Fruit fly (Drosophila melanogaster) Kc167 (cell line): ENCODE measurements around the gene Gyc89Da.

Source experiments
- Myc ChIP-seq: fragments of >200 bp; optimal IDR thresholded peaks from 2 replicates; lab custom pipeline; 2017; ENCODE audit warnings: missing external identifiers
- Sin3A ChIP-seq: fragments of >200 bp; optimal IDR thresholded peaks from 2 replicates; lab custom pipeline; 2018; ENCODE audit warnings: missing external identifiers
- h ChIP-seq: fragments of >200 bp; optimal IDR thresholded peaks from 3 replicates; lab custom pipeline; 2018; ENCODE audit warnings: missing external identifiers
- insv ChIP-seq: fragments of >200 bp; optimal IDR thresholded peaks from 3 replicates; lab custom pipeline; 2018; ENCODE audit warnings: missing external identifiers
- psq ChIP-seq: fragments of >200 bp; optimal IDR thresholded peaks from 2 replicates; lab custom pipeline; 2017; ENCODE audit warnings: missing external identifiers
- ttk ChIP-seq: sonication (Bioruptor generic); optimal IDR thresholded peaks from 2 replicates; lab custom pipeline; 2017; ENCODE audit warnings: missing external identifiers

Gyc89Da gene

dm6 chr3R:16472301-16472700 lies at the start of gene Gyc89Da:
TSS of gene Gyc89Da (plus strand) at chr3R:16472601.
- TF ChIP-seq ttk (lab: Kevin White, UChicago) (no peak), psq (lab: Kevin White, UChicago) (no peak), Sin3A (lab: Kevin White, UChicago) (no peak), h (lab: Kevin White, UChicago) (no peak), Myc (lab: Kevin White, UChicago) (no peak), insv (lab: Kevin White, UChicago) (no peak)

- TF ChIP-seq Myc (lab: Kevin White, UChicago) (no peak), Sin3A (lab: Kevin White, UChicago) (no peak)
These were observed 49.1 kb upstream of the Gyc89Da start for dm6 chr3R:16423323-16423722.

- TF ChIP-seq ttk (lab: Kevin White, UChicago) (no peak), Sin3A (lab: Kevin White, UChicago) (no peak), Myc (lab: Kevin White, UChicago) (no peak), psq (lab: Kevin White, UChicago) (no peak)
These were observed 44.9 kb upstream of the Gyc89Da start for dm6 chr3R:16427520-16427919.

DNA sequence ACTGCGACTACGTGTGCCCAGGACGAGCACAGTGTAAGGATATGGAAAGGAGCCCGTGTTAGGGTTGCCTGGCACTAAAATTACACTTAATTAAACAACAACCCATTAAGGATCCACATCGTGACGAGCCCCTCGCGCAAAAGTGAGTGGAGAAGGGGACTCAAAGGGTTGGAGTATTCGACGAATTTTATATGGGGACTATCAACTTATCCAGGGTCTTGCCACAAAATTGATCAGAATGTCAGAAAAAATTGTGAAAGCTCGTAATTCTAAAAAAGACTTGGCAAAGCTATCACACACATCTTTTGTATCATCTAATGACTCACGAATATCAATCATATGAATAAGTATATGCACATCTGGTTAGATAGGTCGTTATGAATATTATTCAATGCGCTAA lies 42.0 kb upstream of the Gyc89Da start, which contains the start of gene CG31279:
Gene CG31279, plus strand, starts transcription at position 301 of the 400 bp plus-strand sequence.
- TF ChIP-seq insv (lab: Kevin White, UChicago) (no peak), psq (lab: Kevin White, UChicago) (no peak), h (lab: Kevin White, UChicago) (no peak), Sin3A (lab: Kevin White, UChicago) (no peak), Myc (lab: Kevin White, UChicago) (no peak), ttk (lab: Kevin White, UChicago) (no peak)

- TF ChIP-seq insv (lab: Kevin White, UChicago): no peak
- TF ChIP-seq ttk (lab: Kevin White, UChicago): no peak
- no peak for TF ChIP-seq Sin3A (lab: Kevin White, UChicago)
- no peak for TF ChIP-seq h (lab: Kevin White, UChicago)
- TF ChIP-seq Myc (lab: Kevin White, UChicago): no peak
- no peak for TF ChIP-seq psq (lab: Kevin White, UChicago)
These were observed 40.7 kb upstream of the Gyc89Da start for dm6 chr3R:16431707-16432106.

- TF ChIP-seq h (lab: Kevin White, UChicago) (no peak), Sin3A (lab: Kevin White, UChicago) (no peak), insv (lab: Kevin White, UChicago) (no peak), psq (lab: Kevin White, UChicago) (no peak), ttk (lab: Kevin White, UChicago) (no peak), Myc (lab: Kevin White, UChicago) (no peak)
These were observed 39.7 kb upstream of the Gyc89Da start, which contains the start of gene Fntb for dm6 chr3R:16432665-16433065. TSS of gene Fntb (plus strand) at chr3R:16432998.

DNA sequence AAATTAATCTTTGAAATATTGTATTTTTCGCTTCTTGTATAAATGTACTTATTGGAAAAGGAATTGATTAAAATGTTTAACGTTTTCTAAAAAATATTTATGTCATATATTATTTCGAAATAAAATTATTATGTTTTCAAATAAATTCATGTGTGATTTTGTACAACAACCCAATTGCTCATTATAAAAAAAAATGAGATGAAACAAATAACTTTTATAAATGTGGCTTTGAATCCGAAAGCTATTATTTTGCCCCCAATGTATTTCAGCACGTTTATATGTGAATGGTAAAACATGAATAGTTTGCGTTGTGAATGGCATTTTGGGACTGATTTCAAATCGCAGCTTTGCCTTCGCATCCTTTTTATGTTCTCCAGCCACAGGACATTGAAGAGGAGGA lies 37.8 kb upstream of the Gyc89Da start, which contains the start of gene CG14881:
Gene CG14881, plus strand, starts transcription at position 301 of the 400 bp plus-strand sequence.
- TF ChIP-seq psq (lab: Kevin White, UChicago) (no peak), h (lab: Kevin White, UChicago) (no peak), ttk (lab: Kevin White, UChicago) (no peak), Myc (lab: Kevin White, UChicago) (no peak), insv (lab: Kevin White, UChicago) (no peak), Sin3A (lab: Kevin White, UChicago) (no peak)

- TF ChIP-seq Myc (lab: Kevin White, UChicago) (no peak), insv (lab: Kevin White, UChicago) (no peak), h (lab: Kevin White, UChicago) (no peak), psq (lab: Kevin White, UChicago) (no peak), ttk (lab: Kevin White, UChicago) (no peak)
These were observed 35.9 kb upstream of the Gyc89Da start, which contains the start of gene mRpS33 for dm6 chr3R:16436374-16437037. TSS of gene mRpS33 (minus strand) at chr3R:16436597.

DNA sequence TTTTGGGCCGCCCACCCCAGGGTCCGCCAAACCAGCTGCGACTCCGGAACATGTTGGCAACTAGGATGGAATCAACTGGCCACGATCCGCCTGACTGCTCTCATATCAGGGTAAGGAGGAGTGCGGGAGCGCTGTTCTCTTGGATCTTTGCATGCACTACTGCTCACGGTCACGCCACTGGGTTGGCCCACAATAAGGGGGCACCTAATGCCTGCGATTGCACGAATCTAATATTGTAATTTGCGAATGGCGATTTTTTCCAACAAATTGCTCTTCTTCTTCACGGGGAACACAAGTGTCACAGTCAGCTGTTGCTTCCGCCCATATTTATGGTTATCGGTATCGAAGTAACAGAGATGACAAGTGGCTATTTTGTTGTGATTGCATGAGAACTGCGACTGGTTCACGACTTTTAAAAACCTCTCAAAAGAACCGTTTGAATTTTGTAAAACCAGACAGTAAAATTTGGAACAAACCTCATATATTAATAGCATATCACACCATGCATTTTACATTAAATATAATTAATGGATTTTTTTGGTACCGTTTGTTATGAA lies 31.0 kb upstream of the Gyc89Da start, which contains the start of gene ema:
Gene ema, minus strand, starts transcription at position 295 of the 557 bp plus-strand sequence.
- TF ChIP-seq ttk (lab: Kevin White, UChicago) (no peak), h (lab: Kevin White, UChicago) (no peak), Sin3A (lab: Kevin White, UChicago) (no peak)

DNA sequence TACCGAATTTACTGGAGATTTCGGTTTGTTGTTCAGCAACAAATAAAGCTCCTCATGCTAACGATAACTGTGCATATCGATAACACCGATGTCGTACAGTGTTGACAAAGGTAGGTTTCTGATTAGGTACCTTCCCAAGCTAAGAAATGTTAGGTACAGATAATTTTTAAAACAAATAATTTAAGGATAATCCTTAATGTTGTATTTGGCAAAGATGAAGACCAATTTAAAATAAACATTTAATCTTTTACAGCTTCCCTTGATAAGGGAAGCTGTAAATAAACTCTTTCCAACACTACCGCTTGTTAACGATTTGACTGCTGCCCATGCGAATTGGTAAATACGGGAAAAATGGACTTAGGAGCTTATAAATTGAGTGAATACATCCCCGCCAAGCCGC lies 29.5 kb upstream of the Gyc89Da start, which contains the start of the genes Ttc1 and CG14882:
Gene Ttc1, minus strand, starts transcription at position 71 of the 400 bp plus-strand sequence.
Gene CG14882, plus strand, starts transcription at position 271 of the 400 bp plus-strand sequence.
- TF ChIP-seq psq (lab: Kevin White, UChicago): no peak
- no peak for TF ChIP-seq Sin3A (lab: Kevin White, UChicago)
- TF ChIP-seq ttk (lab: Kevin White, UChicago): no peak
- TF ChIP-seq h (lab: Kevin White, UChicago): no peak
- TF ChIP-seq Myc (lab: Kevin White, UChicago): no peak
- TF ChIP-seq insv (lab: Kevin White, UChicago): no peak

- TF ChIP-seq Sin3A (lab: Kevin White, UChicago) (no peak), psq (lab: Kevin White, UChicago) (no peak), ttk (lab: Kevin White, UChicago) (no peak), Myc (lab: Kevin White, UChicago) (no peak), insv (lab: Kevin White, UChicago) (no peak), h (lab: Kevin White, UChicago) (no peak)
These were observed 25.6 kb upstream of the Gyc89Da start for dm6 chr3R:16446836-16447235.
